Fruit fly (Drosophila melanogaster) whole organism, embryonic: Measurements from ENCODE around the gene Ir87a.

ENCODE experiments used
- B-H2 ChIP-seq: fragments of 200-800 bp; sonication (Bioruptor generic); optimal IDR thresholded peaks from 2 replicates; lab custom pipeline; 2018; ENCODE audit warnings: missing biosample characterization, mild to moderate bottlenecking, missing genetic modification characterization
- CG10654 ChIP-seq: fragments of 200-800 bp; sonication (Bioruptor generic); optimal IDR thresholded peaks from 2 replicates; lab custom pipeline; 2016; ENCODE audit warnings: missing biosample characterization, missing genetic modification characterization
- CG11247 ChIP-seq: fragments of 200-800 bp; sonication (Bioruptor generic); IDR thresholded peaks from 2 replicates; pipeline ENCODE4 v1.3.6; 2022; ENCODE audit warnings: missing biosample characterization, missing genetic modification characterization
- CG11456 ChIP-seq: fragments of 200-800 bp; sonication (Bioruptor generic); IDR thresholded peaks from 3 replicates; pipeline ENCODE4 v1.3.6; 2022; ENCODE audit warnings: missing biosample characterization, missing genetic modification characterization
- CG12299 ChIP-seq: fragments of 200-800 bp; sonication (Bioruptor generic); optimal IDR thresholded peaks from 2 replicates; lab custom pipeline; 2018; ENCODE audit warnings: missing biosample characterization, mild to moderate bottlenecking, missing genetic modification characterization
- CG13287 ChIP-seq: fragments of 200-800 bp; sonication (Bioruptor generic); IDR thresholded peaks from 2 replicates; pipeline ENCODE4 v1.3.6; 2022; ENCODE audit warnings: missing biosample characterization, missing genetic modification characterization; ENCODE audit not compliant: partially characterized antibody
- CG14050 ChIP-seq: fragments of 200-800 bp; sonication (Bioruptor generic); IDR thresholded peaks from 3 replicates; pipeline ENCODE4 v1.3.6; 2022; ENCODE audit warnings: missing biosample characterization, missing genetic modification characterization
- CG17829 ChIP-seq: fragments of 200-800 bp; optimal IDR thresholded peaks from 2 replicates; lab custom pipeline; 2019; ENCODE audit warnings: missing biosample characterization, mild to moderate bottlenecking, missing genetic modification characterization, moderate library complexity
- CG18764 ChIP-seq: fragments of 200-800 bp; sonication (Bioruptor generic); optimal IDR thresholded peaks from 3 replicates; lab custom pipeline; 2016; ENCODE audit warnings: missing biosample characterization, missing genetic modification characterization
- CG2875 ChIP-seq: fragments of 200-800 bp; sonication (Bioruptor generic); optimal IDR thresholded peaks from 2 replicates; lab custom pipeline; 2017; ENCODE audit warnings: missing biosample characterization, mild to moderate bottlenecking, missing genetic modification characterization, missing genetic modification reagents
- CG33213 ChIP-seq: fragments of 200-800 bp; sonication (Bioruptor generic); optimal IDR thresholded peaks from 3 replicates; lab custom pipeline; 2016; ENCODE audit warnings: missing biosample characterization, missing genetic modification characterization
- CG34422 ChIP-seq: fragments of 200-800 bp; sonication (Bioruptor generic); IDR thresholded peaks from 3 replicates; pipeline ENCODE4 v1.3.6; 2022; ENCODE audit warnings: missing biosample characterization, missing genetic modification characterization
- CG4854 ChIP-seq: fragments of 200-800 bp; sonication (Bioruptor generic); optimal IDR thresholded peaks from 2 replicates; lab custom pipeline; 2016; ENCODE audit warnings: missing biosample characterization, missing genetic modification characterization, inconsistent platforms
- CG7357 ChIP-seq: fragments of 200-800 bp; sonication (Bioruptor generic); IDR thresholded peaks from 3 replicates; pipeline ENCODE4 v1.3.6; 2022; ENCODE audit warnings: missing biosample characterization, missing genetic modification characterization
- CG8765 ChIP-seq: fragments of 200-800 bp; sonication (Bioruptor generic); IDR thresholded peaks from 2 replicates; pipeline ENCODE4 v1.3.6; 2022; ENCODE audit warnings: missing biosample characterization, missing genetic modification characterization
- CG9876 ChIP-seq: fragments of 200-800 bp; sonication (Bioruptor generic); optimal IDR thresholded peaks from 2 replicates; lab custom pipeline; 2016; ENCODE audit warnings: missing biosample characterization, missing genetic modification characterization
- CTCF ChIP-seq: fragments of 200-800 bp; sonication (Bioruptor generic); optimal IDR thresholded peaks from 2 replicates; lab custom pipeline; 2017; ENCODE audit warnings: missing biosample characterization, mild to moderate bottlenecking, missing genetic modification characterization, moderate library complexity
- Camta ChIP-seq: fragments of 200-800 bp; sonication (Bioruptor generic); optimal IDR thresholded peaks from 2 replicates; lab custom pipeline; 2016; ENCODE audit warnings: missing biosample characterization, missing genetic modification characterization
- CoRest ChIP-seq: fragments of 200-800 bp; sonication (Bioruptor generic); optimal IDR thresholded peaks from 3 replicates; lab custom pipeline; 2018; ENCODE audit warnings: missing biosample characterization, mild to moderate bottlenecking, missing genetic modification characterization, moderate library complexity
- Fer2 ChIP-seq: fragments of 200-800 bp; sonication (Bioruptor generic); optimal IDR thresholded peaks from 2 replicates; lab custom pipeline; 2018; ENCODE audit warnings: missing biosample characterization, mild to moderate bottlenecking, missing genetic modification characterization, moderate library complexity
- Fer3 ChIP-seq: fragments of 200-800 bp; sonication (Bioruptor generic); optimal IDR thresholded peaks from 2 replicates; lab custom pipeline; 2018; ENCODE audit warnings: missing biosample characterization, mild to moderate bottlenecking, missing genetic modification characterization, moderate library complexity
- Gug ChIP-seq: fragments of 200-800 bp; sonication (Bioruptor generic); IDR thresholded peaks from 4 replicates; pipeline ENCODE4 v1.3.6; 2022; ENCODE audit warnings: missing biosample characterization, missing genetic modification characterization
- HmgD ChIP-seq: fragments of 200-800 bp; sonication (Bioruptor generic); optimal IDR thresholded peaks from 3 replicates; lab custom pipeline; 2016; ENCODE audit warnings: missing biosample characterization, missing genetic modification characterization
- HmgZ ChIP-seq: fragments of 200-800 bp; sonication (Bioruptor generic); optimal IDR thresholded peaks from 2 replicates; lab custom pipeline; 2018; ENCODE audit warnings: missing biosample characterization, mild to moderate bottlenecking, missing genetic modification characterization
- Hsf ChIP-seq: fragments of 200-800 bp; sonication (Bioruptor generic); optimal IDR thresholded peaks from 3 replicates; lab custom pipeline; 2016; ENCODE audit warnings: missing biosample characterization, missing genetic modification characterization
- Lim3 ChIP-seq: fragments of 200-800 bp; sonication (Bioruptor generic); IDR thresholded peaks from 2 replicates; pipeline ENCODE4 v1.3.6; 2022; ENCODE audit warnings: missing biosample characterization, missing genetic modification characterization
- Nf-YB ChIP-seq: fragments of 200-800 bp; sonication (Bioruptor generic); optimal IDR thresholded peaks from 3 replicates; lab custom pipeline; 2019; ENCODE audit warnings: missing biosample characterization, mild to moderate bottlenecking, missing genetic modification characterization, moderate library complexity
- NfI ChIP-seq: fragments of 200-800 bp; sonication (Bioruptor generic); optimal IDR thresholded peaks from 3 replicates; lab custom pipeline; 2018; ENCODE audit warnings: missing biosample characterization, mild to moderate bottlenecking, missing genetic modification characterization, moderate library complexity
- Oaz ChIP-seq: fragments of 200-800 bp; sonication (Bioruptor generic); IDR thresholded peaks from 2 replicates; pipeline ENCODE4 v1.3.6; 2022; ENCODE audit warnings: missing biosample characterization, missing genetic modification characterization
- Oli ChIP-seq: fragments of 200-800 bp; sonication (Bioruptor generic); optimal IDR thresholded peaks from 2 replicates; lab custom pipeline; 2018; ENCODE audit warnings: missing biosample characterization, mild to moderate bottlenecking, missing genetic modification characterization, moderate library complexity
- Rfx ChIP-seq: fragments of 200-800 bp; sonication (Bioruptor generic); IDR thresholded peaks from 2 replicates; pipeline ENCODE4 v1.3.6; 2022; ENCODE audit warnings: missing biosample characterization, missing genetic modification characterization
- Six4 ChIP-seq: fragments of 200-800 bp; sonication (Bioruptor generic); optimal IDR thresholded peaks from 2 replicates; lab custom pipeline; 2016; ENCODE audit warnings: missing biosample characterization, missing genetic modification characterization
- Vsx1 ChIP-seq: fragments of 200-800 bp; sonication (Bioruptor generic); optimal IDR thresholded peaks from 2 replicates; lab custom pipeline; 2017; ENCODE audit warnings: missing biosample characterization, mild to moderate bottlenecking, missing genetic modification characterization, missing genetic modification reagents
- Xbp1 ChIP-seq: fragments of 200-800 bp; sonication (Bioruptor generic); optimal IDR thresholded peaks from 3 replicates; lab custom pipeline; 2016; ENCODE audit warnings: missing biosample characterization, mild to moderate bottlenecking, missing genetic modification characterization
- bbx ChIP-seq: fragments of 200-800 bp; sonication (Bioruptor generic); IDR thresholded peaks from 2 replicates; pipeline ENCODE4 v1.3.6; 2022; ENCODE audit warnings: missing biosample characterization, missing genetic modification characterization; ENCODE audit not compliant: partially characterized antibody
- br ChIP-seq: fragments of >200 bp; optimal IDR thresholded peaks from 2 replicates; lab custom pipeline; 2017
- caup ChIP-seq: fragments of 200-800 bp; sonication (Bioruptor generic); optimal IDR thresholded peaks from 3 replicates; lab custom pipeline; 2017; ENCODE audit warnings: missing biosample characterization, mild to moderate bottlenecking, missing genetic modification characterization, moderate library complexity; ENCODE audit not compliant: severe bottlenecking
- emc ChIP-seq: fragments of 200-800 bp; sonication (Bioruptor generic); optimal IDR thresholded peaks from 2 replicates; lab custom pipeline; 2016; ENCODE audit warnings: missing biosample characterization, missing genetic modification characterization
- en ChIP-seq: fragments of 200-800 bp; sonication (Bioruptor generic); optimal IDR thresholded peaks from 2 replicates; lab custom pipeline; 2016; ENCODE audit warnings: missing biosample characterization, missing genetic modification characterization
- fd64A ChIP-seq: fragments of 200-800 bp; sonication (Bioruptor generic); optimal IDR thresholded peaks from 3 replicates; lab custom pipeline; 2018; ENCODE audit warnings: missing biosample characterization, mild to moderate bottlenecking, missing genetic modification characterization
- gce ChIP-seq: fragments of 200-800 bp; sonication (Bioruptor generic); IDR thresholded peaks from 3 replicates; pipeline ENCODE4 v1.3.6; 2022; ENCODE audit warnings: missing biosample characterization, missing genetic modification characterization
- gt ChIP-seq: fragments of 200-800 bp; sonication (Bioruptor generic); IDR thresholded peaks from 2 replicates; pipeline ENCODE4 v1.3.6; 2022; ENCODE audit warnings: missing biosample characterization, missing genetic modification characterization
- h ChIP-seq: fragments of >200 bp; optimal IDR thresholded peaks from 2 replicates; lab custom pipeline; 2017
- hb ChIP-seq: fragments of 200-800 bp; sonication (Bioruptor generic); IDR thresholded peaks from 3 replicates; pipeline ENCODE4 v1.3.6; 2022; ENCODE audit warnings: missing biosample characterization, missing genetic modification characterization; ENCODE audit not compliant: partially characterized antibody
- hbn ChIP-seq: fragments of 200-800 bp; sonication (Bioruptor generic); IDR thresholded peaks from 2 replicates; pipeline ENCODE4 v1.3.6; 2022; ENCODE audit warnings: missing biosample characterization, missing genetic modification characterization; ENCODE audit not compliant: partially characterized antibody
- insv ChIP-seq, 2 experiments: fragments of 200-800 bp; sonication (Bioruptor generic); optimal IDR thresholded peaks; 3 replicates each; lab custom pipeline; 2016 to 2018; ENCODE audit warnings: missing biosample characterization in 2 of 2, missing genetic modification characterization in 2 of 2
- inv ChIP-seq: fragments of 200-800 bp; sonication (Bioruptor generic); IDR thresholded peaks from 2 replicates; pipeline ENCODE4 v1.3.6; 2022; ENCODE audit warnings: missing biosample characterization, missing genetic modification characterization; ENCODE audit not compliant: partially characterized antibody
- nau ChIP-seq: fragments of 200-800 bp; sonication (Bioruptor generic); optimal IDR thresholded peaks from 3 replicates; lab custom pipeline; 2017; ENCODE audit warnings: missing biosample characterization, mild to moderate bottlenecking, missing genetic modification characterization, missing genetic modification reagents
- otp ChIP-seq: fragments of 200-800 bp; sonication (Bioruptor generic); IDR thresholded peaks from 3 replicates; pipeline ENCODE4, ENCODE4 v1.3.6; 2022; ENCODE audit warnings: missing biosample characterization, missing genetic modification characterization
- seq ChIP-seq: fragments of 200-800 bp; sonication (Bioruptor generic); IDR thresholded peaks from 2 replicates; pipeline ENCODE4 v1.3.6; 2022; ENCODE audit warnings: missing biosample characterization, missing genetic modification characterization
- sim ChIP-seq: fragments of 200-800 bp; sonication (Bioruptor generic); IDR thresholded peaks from 2 replicates; pipeline ENCODE4 v1.3.6; 2022; ENCODE audit warnings: missing biosample characterization, missing genetic modification characterization
- tin ChIP-seq: fragments of 200-800 bp; sonication (Bioruptor generic); optimal IDR thresholded peaks from 3 replicates; lab custom pipeline; 2016; ENCODE audit warnings: missing biosample characterization, missing genetic modification characterization
- trh ChIP-seq: fragments of 200-800 bp; sonication (Bioruptor generic); optimal IDR thresholded peaks from 2 replicates; lab custom pipeline; 2016; ENCODE audit warnings: missing biosample characterization, missing genetic modification characterization
- tx ChIP-seq: fragments of 200-800 bp; sonication (Bioruptor generic); optimal IDR thresholded peaks from 2 replicates; lab custom pipeline; 2016; ENCODE audit warnings: missing biosample characterization, missing genetic modification characterization

Gene Ir87a

DNA sequence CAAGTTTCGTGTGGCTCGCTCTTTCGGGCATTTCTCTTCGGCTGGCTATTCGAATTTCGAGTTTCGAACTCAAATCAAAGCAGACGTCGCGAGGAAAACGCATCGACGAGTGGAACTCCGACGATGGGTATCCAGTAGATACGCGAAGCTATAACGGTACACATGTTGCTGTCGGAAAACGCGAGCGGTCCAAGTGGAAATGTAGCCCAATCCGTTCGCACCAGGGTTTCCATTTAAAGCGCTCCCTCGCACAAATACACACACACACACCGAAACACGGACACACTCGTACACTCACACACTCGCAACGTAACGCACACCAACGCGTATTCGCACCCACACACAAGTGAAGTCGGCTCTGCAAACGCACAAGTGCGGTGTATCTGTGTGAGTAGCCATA lies 30.3 kb downstream of the Ir87a start, which contains the start of gene side-IV (continued):
- TF ChIP-seq Rfx (no peak), HmgZ (tag; lab: Kevin White, UChicago) (no peak), sim (GFP tag; lab: Robert Waterston, UW) (no peak), trh (GFP tag; lab: Kevin White, UChicago) (no peak), emc (GFP tag; lab: Kevin White, UChicago) (no peak), CG4854 (no peak), Gug (no peak), gt (no peak), inv (no peak), caup (GFP tag; lab: Kevin White, UChicago) (no peak), bbx (GFP tag; lab: Robert Waterston, UW) (peak; percentile 59; the same call in 1 of the 2 replicates), en (GFP tag; lab: Kevin White, UChicago) (no peak), NfI (no peak), gce (no peak), Lim3 (GFP tag; lab: Robert Waterston, UW) (no peak), CG33213 (GFP tag; lab: Kevin White, UChicago) (no peak), Nf-YB (no peak), Fer3 (tag; lab: Kevin White, UChicago) (no peak), nau (GFP tag; lab: Kevin White, UChicago) (no peak), CG7357 (no peak), Hsf (GFP tag; lab: Kevin White, UChicago) (no peak), br (lab: Kevin White, UChicago) (no peak), tx (GFP tag; lab: Kevin White, UChicago) (no peak), CG14050 (GFP tag; lab: Robert Waterston, UW) (no peak), CG18764 (GFP tag; lab: Kevin White, UChicago) (no peak), CoRest (tag; lab: Kevin White, UChicago) (no peak), CG2875 (no peak), fd64A (GFP tag; lab: Kevin White, UChicago) (no peak), otp (GFP tag; lab: Robert Waterston, UW) (no peak), Oaz (GFP tag; lab: Robert Waterston, UW) (no peak), Fer2 (tag; lab: Kevin White, UChicago) (no peak), Six4 (no peak), CTCF (GFP tag; lab: Kevin White, UChicago) (no peak), CG17829 (tag; lab: Kevin White, UChicago) (no peak), h (lab: Kevin White, UChicago) (no peak), CG8765 (GFP tag; lab: Robert Waterston, UW) (no peak), tin (GFP tag; lab: Kevin White, UChicago) (no peak), B-H2 (GFP tag; lab: Kevin White, UChicago) (no peak), insv (GFP tag; optimal IDR thresholded peaks at IDR 0.05; lab: Kevin White, UChicago) (peak in 1 of 2 experiments; percentile 42), Oli (no peak), CG9876 (no peak), seq (no peak), Vsx1 (GFP tag; lab: Kevin White, UChicago) (no peak), CG12299 (tag; lab: Kevin White, UChicago) (no peak), CG13287 (GFP tag; lab: Robert Waterston, UW) (peak; percentile 28; the same call in 1 of the 2 replicates), hb (no peak), CG11247 (GFP tag; lab: Robert Waterston, UW) (no peak), HmgD (GFP tag; lab: Kevin White, UChicago) (no peak), CG11456 (GFP tag; lab: Robert Waterston, UW) (no peak), hbn (GFP tag; lab: Robert Waterston, UW) (no peak), Xbp1 (GFP tag; lab: Kevin White, UChicago) (no peak), Camta (no peak), CG10654 (GFP tag; lab: Kevin White, UChicago) (no peak), CG34422 (GFP tag; lab: Robert Waterston, UW) (no peak; the same call in 2 of the 3 replicates)
